Worm (Caenorhabditis elegans) whole organism, L2 larva: Measurements from ENCODE around the gene R02F11.2.

Experiments used
- ceh-16 ChIP-seq: fragments of 150-350 bp; optimal IDR thresholded peaks from 2 replicates; lab custom pipeline; 2014; ENCODE audit warnings: missing biosample characterization, missing genetic modification characterization
- elt-3 ChIP-seq: sonication (generic microtip); optimal IDR thresholded peaks from 2 replicates; lab custom pipeline; 2017; ENCODE audit warnings: missing biosample characterization, missing genetic modification characterization
- lin-13 ChIP-seq: fragments of 150-350 bp; optimal IDR thresholded peaks from 2 replicates; lab custom pipeline; 2014; ENCODE audit warnings: missing biosample characterization, missing genetic modification reagents, missing genetic modification characterization
- lin-39 ChIP-seq: fragments of 150-350 bp; optimal IDR thresholded peaks from 2 replicates; lab custom pipeline; 2014; ENCODE audit warnings: missing biosample characterization, missing genetic modification reagents, missing genetic modification characterization
- snpc-4 ChIP-seq: fragments of 150-350 bp; optimal IDR thresholded peaks from 2 replicates; lab custom pipeline; 2014; ENCODE audit warnings: missing biosample characterization, missing genetic modification characterization
- unc-62 ChIP-seq: fragments of 150-350 bp; optimal IDR thresholded peaks from 2 replicates; lab custom pipeline; 2014; ENCODE audit warnings: missing biosample characterization, missing genetic modification reagents, missing genetic modification characterization
- ztf-11 ChIP-seq: sonication (generic microtip); optimal IDR thresholded peaks from 2 replicates; lab custom pipeline; 2017; ENCODE audit warnings: missing biosample characterization, missing genetic modification characterization

DNA sequence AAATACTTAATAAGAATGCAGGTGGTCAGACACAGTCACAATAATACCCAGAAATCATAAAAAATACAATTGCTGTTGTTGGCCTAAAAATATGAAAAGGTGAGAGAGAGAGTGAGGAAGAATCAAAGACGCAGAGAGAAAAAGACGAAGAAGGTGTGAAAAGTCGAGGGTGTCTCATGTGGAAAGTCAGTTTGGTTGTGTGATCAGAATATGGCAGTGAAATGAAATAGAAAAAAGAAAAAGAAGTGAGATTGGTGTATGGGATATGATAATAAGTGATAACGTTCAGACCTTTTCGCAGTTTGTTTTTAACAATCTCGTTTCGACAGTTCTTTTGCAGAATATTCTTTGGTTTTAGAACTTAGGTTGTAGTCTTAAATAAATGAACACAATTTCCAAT is 12.5 kb downstream of the R02F11.2 start:
- TF ChIP-seq unc-62 (GFP tag; lab: Kevin White, UChicago) (no peak), elt-3 (no peak), snpc-4 (tag; lab: Kevin White, UChicago) (no peak), lin-13 (GFP tag; lab: Kevin White, UChicago) (no peak), lin-39 (tag; lab: Kevin White, UChicago) (no peak), ceh-16 (tag; lab: Kevin White, UChicago) (no peak), ztf-11 (no peak)
